Fruit fly (Drosophila melanogaster) whole organism, wandering third instar larva: ENCODE results near the gene gukh.

ENCODE experiments used
- Abd-B ChIP-seq: fragments of >200 bp; optimal IDR thresholded peaks from 2 replicates; lab custom pipeline; 2017; ENCODE audit warnings: missing biosample characterization, missing genetic modification characterization
- Myc ChIP-seq: fragments of >200 bp; optimal IDR thresholded peaks from 2 replicates; lab custom pipeline; 2017
- Vsx2 ChIP-seq: fragments of 200-300, 225-300 bp; sonication (Bioruptor generic); optimal IDR thresholded peaks from 2 replicates; lab custom pipeline; 2018; ENCODE audit warnings: missing biosample characterization, missing genetic modification characterization; ENCODE audit not compliant: partially characterized antibody
- dmrt93B ChIP-seq: fragments of 200-800 bp; sonication (Bioruptor generic); optimal IDR thresholded peaks from 2 replicates; lab custom pipeline; 2018; ENCODE audit warnings: missing biosample characterization, mild to moderate bottlenecking, missing genetic modification characterization
- ey ChIP-seq: fragments of 200-800 bp; sonication (Bioruptor generic); optimal IDR thresholded peaks from 2 replicates; lab custom pipeline; 2016; ENCODE audit warnings: missing biosample characterization, missing genetic modification characterization
- fru ChIP-seq: fragments of 200-800 bp; sonication (Bioruptor generic); optimal IDR thresholded peaks from 3 replicates; lab custom pipeline; 2016; ENCODE audit warnings: missing biosample characterization, mild to moderate bottlenecking, missing genetic modification characterization
- psq ChIP-seq: fragments of 200-800 bp; sonication (Bioruptor generic); optimal IDR thresholded peaks from 3 replicates; lab custom pipeline; 2017; ENCODE audit warnings: missing biosample characterization, mild to moderate bottlenecking, missing genetic modification characterization, moderate library complexity

dm6 chr3R:18964819-18965218 is 19.0 kb upstream of the gukh start:
- TF ChIP-seq Myc (lab: Kevin White, UChicago) (no peak), psq (GFP tag; lab: Kevin White, UChicago) (no peak), Abd-B (GFP tag; lab: Kevin White, UChicago) (no peak), ey (GFP tag; lab: Kevin White, UChicago) (no peak), fru (no peak), dmrt93B (GFP tag; lab: Kevin White, UChicago) (no peak), Vsx2 (GFP tag; lab: Kevin White, UChicago) (no peak)
